Worm (Caenorhabditis elegans) whole organism, L3 larva: ENCODE measurements around the gene srh-92.

Experiments used
- R02D3.7 ChIP-seq: fragments of 150-350 bp; optimal IDR thresholded peaks from 2 replicates; lab custom pipeline; 2014; ENCODE audit warnings: missing biosample characterization, missing genetic modification characterization
- ZK546.5 ChIP-seq: sonication (generic microtip); optimal IDR thresholded peaks from 2 replicates; lab custom pipeline; 2017; ENCODE audit warnings: missing biosample characterization, missing genetic modification characterization
- aly-2 ChIP-seq: fragments of 150-350 bp; optimal IDR thresholded peaks from 2 replicates; lab custom pipeline; 2014; ENCODE audit warnings: missing biosample characterization, missing genetic modification characterization
- ama-1 ChIP-seq: fragments of 150-350 bp; optimal IDR thresholded peaks from 2 replicates; lab custom pipeline; 2018
- ceh-16 ChIP-seq: sonication (generic microtip); optimal IDR thresholded peaks from 2 replicates; lab custom pipeline; 2017; ENCODE audit warnings: missing biosample characterization, missing genetic modification characterization
- ceh-28 ChIP-seq: fragments of 150-350 bp; optimal IDR thresholded peaks from 2 replicates; lab custom pipeline; 2014; ENCODE audit warnings: missing biosample characterization, missing genetic modification reagents, missing genetic modification characterization
- ceh-82 ChIP-seq: fragments of 150-350 bp; optimal IDR thresholded peaks from 2 replicates; lab custom pipeline; 2014; ENCODE audit warnings: missing biosample characterization, missing genetic modification characterization
- ceh-9 ChIP-seq: sonication (generic microtip); optimal IDR thresholded peaks from 2 replicates; lab custom pipeline; 2018; ENCODE audit warnings: missing biosample characterization, missing genetic modification characterization
- egl-27 ChIP-seq: sonication (generic microtip); optimal IDR thresholded peaks from 4 replicates; lab custom pipeline; 2017; ENCODE audit warnings: missing biosample characterization, missing genetic modification reagents, missing genetic modification characterization
- egl-5 ChIP-seq: fragments of 150-350 bp; optimal IDR thresholded peaks from 2 replicates; lab custom pipeline; 2017; ENCODE audit warnings: missing biosample characterization, missing genetic modification reagents, missing genetic modification characterization, inconsistent platforms
- elt-1 ChIP-seq: fragments of 150-350 bp; optimal IDR thresholded peaks from 2 replicates; lab custom pipeline; 2014; ENCODE audit warnings: missing biosample characterization, missing genetic modification characterization
- elt-2 ChIP-seq: sonication (generic microtip); optimal IDR thresholded peaks from 2 replicates; lab custom pipeline; 2016; ENCODE audit warnings: missing genetic modification reagents, mild to moderate bottlenecking, missing genetic modification characterization, missing compliant biosample characterization
- elt-3 ChIP-seq, 3 experiments: fragments of 150-350 bp in 1 of 3; sonication (generic microtip) in 2 of 3; optimal IDR thresholded peaks; 2 replicates in 2 of 3; 4 replicates in 1 of 3; lab custom pipeline; 2014 to 2017; ENCODE audit warnings: missing biosample characterization in 3 of 3, missing genetic modification characterization in 3 of 3
- eor-1 ChIP-seq, 2 experiments: fragments of 150-350 bp; optimal IDR thresholded peaks; 2 replicates each; lab custom pipeline; 2014 to 2018; ENCODE audit warnings: missing biosample characterization in 2 of 2, missing genetic modification characterization in 2 of 2
- fkh-10 ChIP-seq: sonication (generic microtip); optimal IDR thresholded peaks from 2 replicates; lab custom pipeline; 2017; ENCODE audit warnings: missing biosample characterization, missing genetic modification reagents, missing genetic modification characterization
- fkh-2 ChIP-seq: fragments of 150-350 bp; optimal IDR thresholded peaks from 2 replicates; lab custom pipeline; 2014; ENCODE audit warnings: missing biosample characterization, missing genetic modification reagents, missing genetic modification characterization
- fos-1 ChIP-seq: fragments of 150-350 bp; optimal IDR thresholded peaks from 2 replicates; lab custom pipeline; 2014; ENCODE audit warnings: missing biosample characterization, missing genetic modification characterization
- hmg-11 ChIP-seq: sonication (generic microtip); optimal IDR thresholded peaks from 2 replicates; lab custom pipeline; 2016; ENCODE audit warnings: missing genetic modification characterization, missing compliant biosample characterization
- jun-1 ChIP-seq: fragments of 150-350 bp; optimal IDR thresholded peaks from 2 replicates; lab custom pipeline; 2014; ENCODE audit warnings: missing biosample characterization, missing genetic modification reagents, missing genetic modification characterization
- lin-15B ChIP-seq: fragments of 150-350 bp; optimal IDR thresholded peaks from 2 replicates; lab custom pipeline; 2014; ENCODE audit warnings: missing biosample characterization, missing genetic modification characterization
- lin-39 ChIP-seq: fragments of 150-350 bp; optimal IDR thresholded peaks from 2 replicates; lab custom pipeline; 2018; ENCODE audit warnings: missing biosample characterization, missing genetic modification reagents, missing genetic modification characterization
- lsy-12 ChIP-seq: sonication (generic microtip); optimal IDR thresholded peaks from 2 replicates; lab custom pipeline; 2016; ENCODE audit warnings: mild to moderate bottlenecking, missing genetic modification characterization, missing compliant biosample characterization
- mdl-1 ChIP-seq: fragments of 150-350 bp; optimal IDR thresholded peaks from 2 replicates; lab custom pipeline; 2014; ENCODE audit warnings: missing biosample characterization, missing genetic modification characterization
- mml-1 ChIP-seq: fragments of 150-350 bp; sonication (generic microtip); optimal IDR thresholded peaks from 3 replicates; lab custom pipeline; 2014; ENCODE audit warnings: missing biosample characterization, missing genetic modification characterization
- nfya-1 ChIP-seq: sonication (generic microtip); optimal IDR thresholded peaks from 2 replicates; lab custom pipeline; 2017; ENCODE audit warnings: missing genetic modification characterization, mild to moderate bottlenecking, missing compliant biosample characterization, antibody characterized with exemption, moderate library complexity; ENCODE audit not compliant: insufficient read depth
- nhr-11 ChIP-seq: fragments of 150-350 bp; optimal IDR thresholded peaks from 2 replicates; lab custom pipeline; 2014; ENCODE audit warnings: missing biosample characterization, missing genetic modification characterization
- nhr-12 ChIP-seq: fragments of 150-350 bp; optimal IDR thresholded peaks from 2 replicates; lab custom pipeline; 2014; ENCODE audit warnings: missing biosample characterization, missing genetic modification characterization
- nhr-23 ChIP-seq: fragments of 150-350 bp; optimal IDR thresholded peaks from 2 replicates; lab custom pipeline; 2014; ENCODE audit warnings: missing biosample characterization, missing genetic modification reagents, missing genetic modification characterization
- nhr-237 ChIP-seq: fragments of 150-350 bp; optimal IDR thresholded peaks from 2 replicates; lab custom pipeline; 2014; ENCODE audit warnings: missing biosample characterization, missing genetic modification characterization
- nhr-25 ChIP-seq: sonication (generic microtip); optimal IDR thresholded peaks from 2 replicates; lab custom pipeline; 2017; ENCODE audit warnings: missing biosample characterization, missing genetic modification characterization
- nhr-28 ChIP-seq: fragments of 150-350 bp; optimal IDR thresholded peaks from 2 replicates; lab custom pipeline; 2014; ENCODE audit warnings: missing biosample characterization, missing genetic modification characterization
- nhr-43 ChIP-seq: sonication (generic microtip); optimal IDR thresholded peaks from 2 replicates; lab custom pipeline; 2016; ENCODE audit warnings: mild to moderate bottlenecking, missing genetic modification characterization, missing compliant biosample characterization; ENCODE audit not compliant: poor library complexity, severe bottlenecking
- nhr-67 ChIP-seq: fragments of 150-350 bp; optimal IDR thresholded peaks from 2 replicates; lab custom pipeline; 2014; ENCODE audit warnings: missing biosample characterization, missing genetic modification characterization
- nhr-76 ChIP-seq: fragments of 150-350 bp; sonication (generic microtip); optimal IDR thresholded peaks from 5 replicates; lab custom pipeline; 2014; ENCODE audit warnings: missing biosample characterization, missing genetic modification characterization
- nhr-77 ChIP-seq: fragments of 150-350 bp; optimal IDR thresholded peaks from 2 replicates; lab custom pipeline; 2014; ENCODE audit warnings: missing biosample characterization, missing genetic modification characterization
- pha-4 ChIP-seq: fragments of 150-350 bp; optimal IDR thresholded peaks from 2 replicates; lab custom pipeline; 2014; ENCODE audit warnings: missing biosample characterization, missing genetic modification reagents, missing genetic modification characterization
- pqm-1 ChIP-seq: fragments of 150-350 bp; optimal IDR thresholded peaks from 2 replicates; lab custom pipeline; 2017; ENCODE audit warnings: missing biosample characterization, missing genetic modification characterization, inconsistent platforms
- sea-2 ChIP-seq: fragments of 150-350 bp; sonication (generic microtip); optimal IDR thresholded peaks from 4 replicates; lab custom pipeline; 2014; ENCODE audit warnings: missing biosample characterization, missing genetic modification reagents, missing genetic modification characterization
- skn-1 ChIP-seq: fragments of 150-350 bp; optimal IDR thresholded peaks from 2 replicates; lab custom pipeline; 2014; ENCODE audit warnings: missing biosample characterization, missing genetic modification characterization
- snpc-4 ChIP-seq: fragments of 150-350 bp; optimal IDR thresholded peaks from 2 replicates; lab custom pipeline; 2014; ENCODE audit warnings: missing biosample characterization, missing genetic modification characterization
- tbx-2 ChIP-seq: sonication (generic microtip); optimal IDR thresholded peaks from 2 replicates; lab custom pipeline; 2016; ENCODE audit warnings: mild to moderate bottlenecking, missing genetic modification characterization, missing compliant biosample characterization
- unc-39 ChIP-seq: sonication (generic microtip); optimal IDR thresholded peaks from 4 replicates; lab custom pipeline; 2017; ENCODE audit warnings: missing biosample characterization, missing genetic modification characterization
- unc-62 ChIP-seq: fragments of 150-350 bp; sonication (generic microtip); optimal IDR thresholded peaks from 4 replicates; lab custom pipeline; 2014; ENCODE audit warnings: missing biosample characterization, missing genetic modification reagents, missing genetic modification characterization
- zag-1 ChIP-seq: fragments of 150-350 bp; optimal IDR thresholded peaks from 2 replicates; lab custom pipeline; 2014; ENCODE audit warnings: missing biosample characterization, missing genetic modification characterization
- ztf-11 ChIP-seq: fragments of 150-350 bp; optimal IDR thresholded peaks from 2 replicates; lab custom pipeline; 2014; ENCODE audit warnings: missing biosample characterization, missing genetic modification characterization
- ztf-4 ChIP-seq: fragments of 150-350 bp; optimal IDR thresholded peaks from 2 replicates; lab custom pipeline; 2014; ENCODE audit warnings: missing biosample characterization, missing genetic modification characterization

srh-92 gene

DNA sequence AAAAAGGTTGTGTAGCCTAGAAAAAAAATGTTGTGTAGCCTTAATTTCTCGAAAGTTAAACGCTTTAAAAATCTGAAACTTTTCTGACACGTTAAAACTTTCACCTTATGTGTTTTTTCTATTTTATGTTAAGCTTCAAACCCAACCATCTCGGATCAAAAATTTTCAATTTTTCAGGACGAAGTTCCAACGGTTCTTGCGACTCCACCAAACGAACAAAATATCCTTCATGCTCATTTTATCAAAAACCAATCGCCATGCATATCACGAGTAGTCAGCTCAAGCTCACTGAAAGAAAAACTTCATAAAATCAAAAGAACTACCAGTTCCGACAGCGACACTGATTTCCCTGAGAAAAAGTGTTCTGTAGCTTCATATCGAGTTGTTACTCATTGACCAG, 24.3 kb downstream of the srh-92 start:
- no peak for TF ChIP-seq sea-2 (GFP tag; lab: Kevin White, UChicago)
- no peak for TF ChIP-seq egl-27 (tag; lab: Kevin White, UChicago)
- TF ChIP-seq jun-1: no peak
- TF ChIP-seq skn-1 (tag; lab: Kevin White, UChicago): no peak
- no peak for TF ChIP-seq zag-1 (tag; lab: Kevin White, UChicago)
- TF ChIP-seq fkh-10: no peak
- TF ChIP-seq lin-15B (tag; lab: Kevin White, UChicago): no peak
- no peak for TF ChIP-seq pha-4

- TF ChIP-seq nhr-28 (tag; lab: Kevin White, UChicago): no peak
- TF ChIP-seq ceh-9: no peak
- TF ChIP-seq nhr-67 (tag; lab: Kevin White, UChicago): no peak
- peak; percentile 11 for TF ChIP-seq hmg-11 (tag; lab: Kevin White, UChicago)
- TF ChIP-seq fos-1 (tag; lab: Kevin White, UChicago): no peak
- no peak for TF ChIP-seq skn-1 (tag; lab: Kevin White, UChicago)
- TF ChIP-seq nhr-23 (tag; lab: Kevin White, UChicago): peak; percentile 70
- TF ChIP-seq nhr-25 (tag; lab: Kevin White, UChicago): peak; percentile 14
- no peak for TF ChIP-seq nhr-77 (tag; lab: Kevin White, UChicago)
- TF ChIP-seq sea-2 (GFP tag; lab: Kevin White, UChicago): no peak
- peak; percentile 46 for TF ChIP-seq nhr-43 (tag; lab: Kevin White, UChicago)
- no peak for TF ChIP-seq mml-1 (tag; lab: Kevin White, UChicago)
- TF ChIP-seq, all 47 proteins: peak for 4
Measured at ce11 chrV:7435376-7436204, 25.2 kb downstream of the srh-92 start, which contains the start of the genes ddo-2 and F25E5.8. Gene ddo-2, minus strand, starts transcription at chrV:7435705. Gene F25E5.8, plus strand, starts transcription at chrV:7435930.

ce11 chrV:7434805-7435363, 25.9 kb downstream of the srh-92 start:
- TF ChIP-seq fos-1 (tag; lab: Kevin White, UChicago): no peak
- TF ChIP-seq elt-1 (tag; lab: Kevin White, UChicago): peak; percentile 4
- TF ChIP-seq elt-3 (tag; optimal IDR thresholded peaks at IDR 0.05; lab: Kevin White, UChicago): no peak
- TF ChIP-seq unc-62 (GFP tag; lab: Kevin White, UChicago): no peak
- TF ChIP-seq fkh-10: peak; percentile 40
- no peak for TF ChIP-seq nhr-76
- TF ChIP-seq ztf-4 (tag; lab: Kevin White, UChicago): no peak
- TF ChIP-seq egl-5: peak; percentile 69
- TF ChIP-seq nfya-1 (tag; lab: Kevin White, UChicago): peak; percentile 50
- TF ChIP-seq eor-1 (tag; optimal IDR thresholded peaks at IDR 0.05; lab: Kevin White, UChicago): no peak
- TF ChIP-seq sea-2 (GFP tag; lab: Kevin White, UChicago): no peak
- no peak for TF ChIP-seq nhr-23 (tag; lab: Kevin White, UChicago)
- TF ChIP-seq ama-1 (lab: Kevin White, UChicago): peak; percentile 42
- no peak for TF ChIP-seq fkh-2 (tag; lab: Kevin White, UChicago)
- TF ChIP-seq unc-39 (tag; lab: Kevin White, UChicago): no peak
- peak; percentile 91 for TF ChIP-seq pqm-1 (tag; lab: Kevin White, UChicago)
- TF ChIP-seq egl-27 (tag; lab: Kevin White, UChicago): no peak
- no peak for TF ChIP-seq lsy-12 (tag; lab: Kevin White, UChicago)
- peak; percentile 27 for TF ChIP-seq hmg-11 (tag; lab: Kevin White, UChicago)
- TF ChIP-seq nhr-77 (tag; lab: Kevin White, UChicago): no peak
- TF ChIP-seq R02D3.7 (tag; lab: Kevin White, UChicago): no peak
- peak; percentile 21 for TF ChIP-seq snpc-4
- no peak for TF ChIP-seq nhr-28 (tag; lab: Kevin White, UChicago)
- TF ChIP-seq nhr-11 (tag; lab: Kevin White, UChicago): no peak
- TF ChIP-seq zag-1 (tag; lab: Kevin White, UChicago): no peak
- peak; percentile 9 for TF ChIP-seq lin-15B (tag; lab: Kevin White, UChicago)
- no peak for TF ChIP-seq ZK546.5 (tag; lab: Kevin White, UChicago)
- TF ChIP-seq elt-2 (tag; lab: Kevin White, UChicago): peak; percentile 74
- no peak for TF ChIP-seq jun-1
- TF ChIP-seq ceh-9: no peak
- peak; percentile 51 for TF ChIP-seq lin-39 (tag; lab: Kevin White, UChicago)
- no peak for TF ChIP-seq tbx-2 (tag; lab: Kevin White, UChicago)
- TF ChIP-seq nhr-12 (tag; lab: Kevin White, UChicago): no peak
- no peak for TF ChIP-seq ceh-28
- TF ChIP-seq pha-4: peak; percentile 60
- no peak for TF ChIP-seq nhr-237 (tag; lab: Kevin White, UChicago)
- TF ChIP-seq nhr-67 (tag; lab: Kevin White, UChicago): no peak
- no peak for TF ChIP-seq aly-2 (tag; lab: Kevin White, UChicago)
- TF ChIP-seq ceh-82: no peak
- TF ChIP-seq ceh-16: no peak
- TF ChIP-seq mdl-1 (tag; lab: Kevin White, UChicago): peak; percentile 76
- no peak for TF ChIP-seq ztf-11 (tag; lab: Kevin White, UChicago)
